Fruit fly (Drosophila melanogaster) whole organism, prepupa: ENCODE data around the gene CG15482.

Experiments used
- Blimp-1 ChIP-seq: fragments of 200-800 bp; sonication (Bioruptor generic); optimal IDR thresholded peaks from 3 replicates; lab custom pipeline; 2017; ENCODE audit warnings: missing biosample characterization, missing genetic modification characterization, mild to moderate bottlenecking, moderate library complexity, missing genetic modification reagents
- CG15336 ChIP-seq: fragments of 200-800 bp; sonication (Bioruptor generic); IDR thresholded peaks from 2 replicates; pipeline ENCODE4 v1.3.6; 2022; ENCODE audit warnings: missing biosample characterization, missing genetic modification characterization
- CG1621 ChIP-seq: fragments of 200-800 bp; sonication (Bioruptor generic); optimal IDR thresholded peaks from 3 replicates; lab custom pipeline; 2018; ENCODE audit warnings: missing biosample characterization, mild to moderate bottlenecking, missing genetic modification characterization
- CG16779 ChIP-seq: fragments of 200-800 bp; sonication (Bioruptor generic); optimal IDR thresholded peaks from 3 replicates; lab custom pipeline; 2017; ENCODE audit warnings: missing biosample characterization, mild to moderate bottlenecking, missing genetic modification characterization
- CG31627 ChIP-seq: fragments of 200-800 bp; sonication (Bioruptor generic); optimal IDR thresholded peaks from 3 replicates; lab custom pipeline; 2016; ENCODE audit warnings: missing biosample characterization, missing genetic modification characterization
- CG4318 ChIP-seq: fragments of 200-800 bp; sonication (Bioruptor generic); optimal IDR thresholded peaks from 3 replicates; lab custom pipeline; 2017; ENCODE audit warnings: missing biosample characterization, mild to moderate bottlenecking, missing genetic modification characterization
- CG6792 ChIP-seq: fragments of 200-800 bp; sonication (Bioruptor generic); optimal IDR thresholded peaks from 3 replicates; lab custom pipeline; 2016; ENCODE audit warnings: missing biosample characterization, missing genetic modification characterization
- CG6808 ChIP-seq: fragments of 200-800 bp; sonication (Bioruptor generic); optimal IDR thresholded peaks from 3 replicates; lab custom pipeline; 2017; ENCODE audit warnings: missing biosample characterization, missing genetic modification characterization, mild to moderate bottlenecking, moderate library complexity, missing genetic modification reagents
- CG6854 ChIP-seq: fragments of 200-800 bp; sonication (Bioruptor generic); optimal IDR thresholded peaks from 2 replicates; lab custom pipeline; 2017; ENCODE audit warnings: missing biosample characterization, mild to moderate bottlenecking, missing genetic modification characterization
- CG7368 ChIP-seq: fragments of 200-800 bp; sonication (Bioruptor generic); optimal IDR thresholded peaks from 3 replicates; lab custom pipeline; 2016; ENCODE audit warnings: missing biosample characterization, missing genetic modification characterization
- CG8632 ChIP-seq: fragments of 200-800 bp; sonication (Bioruptor generic); optimal IDR thresholded peaks from 3 replicates; lab custom pipeline; 2016; ENCODE audit warnings: missing biosample characterization, missing genetic modification characterization
- Eip75B ChIP-seq: fragments of 200-800 bp; sonication (Bioruptor generic); optimal IDR thresholded peaks from 3 replicates; lab custom pipeline; 2016; ENCODE audit warnings: missing biosample characterization, missing genetic modification characterization
- Eip78C ChIP-seq: fragments of 200-800 bp; sonication (Bioruptor generic); peaks from one replicate; lab custom pipeline; 2016; ENCODE audit warnings: missing biosample characterization, missing genetic modification characterization
- Ets96B ChIP-seq: fragments of 200-800 bp; optimal IDR thresholded peaks from 2 replicates; lab custom pipeline; 2019; ENCODE audit warnings: missing biosample characterization, mild to moderate bottlenecking, missing genetic modification characterization, moderate library complexity
- Gug ChIP-seq: fragments of 200-800 bp; sonication (Bioruptor generic); IDR thresholded peaks from 2 replicates; pipeline ENCODE4 v1.3.6; 2022; ENCODE audit warnings: missing biosample characterization, missing genetic modification characterization
- Hr38 ChIP-seq: sonication (Bioruptor generic); optimal IDR thresholded peaks from 2 replicates; lab custom pipeline; 2016; ENCODE audit warnings: missing biosample characterization, missing genetic modification characterization
- Hr39 ChIP-seq: fragments of 200-800 bp; sonication (Bioruptor generic); optimal IDR thresholded peaks from 2 replicates; lab custom pipeline; 2016; ENCODE audit warnings: missing biosample characterization, missing genetic modification characterization
- Hr4 ChIP-seq: fragments of 200-800 bp; sonication (Bioruptor generic); optimal IDR thresholded peaks from 3 replicates; lab custom pipeline; 2016; ENCODE audit warnings: missing biosample characterization, missing genetic modification characterization
- Lpt ChIP-seq: fragments of 200-800 bp; sonication (Bioruptor generic); optimal IDR thresholded peaks from 3 replicates; lab custom pipeline; 2016; ENCODE audit warnings: missing biosample characterization, missing genetic modification characterization
- Met ChIP-seq: fragments of 200-800 bp; sonication (Bioruptor generic); optimal IDR thresholded peaks from 3 replicates; lab custom pipeline; 2016; ENCODE audit warnings: missing biosample characterization, missing genetic modification characterization
- OdsH ChIP-seq: fragments of 200-800 bp; sonication (Bioruptor generic); optimal IDR thresholded peaks from 3 replicates; lab custom pipeline; 2016; ENCODE audit warnings: missing biosample characterization, missing genetic modification characterization
- Smox ChIP-seq: fragments of 200-800 bp; sonication (Bioruptor generic); optimal IDR thresholded peaks from 3 replicates; lab custom pipeline; 2016; ENCODE audit warnings: missing biosample characterization, missing genetic modification characterization
- Sox14 ChIP-seq: fragments of 200-800 bp; sonication (Bioruptor generic); optimal IDR thresholded peaks from 3 replicates; lab custom pipeline; 2016; ENCODE audit warnings: missing biosample characterization, missing genetic modification characterization
- achi ChIP-seq: fragments of 200-800 bp; sonication (Bioruptor generic); optimal IDR thresholded peaks from 3 replicates; lab custom pipeline; 2016; ENCODE audit warnings: missing biosample characterization, missing genetic modification characterization
- acj6 ChIP-seq: fragments of 200-800 bp; sonication (Bioruptor generic); optimal IDR thresholded peaks from 3 replicates; lab custom pipeline; 2016; ENCODE audit warnings: missing biosample characterization, missing genetic modification characterization
- cyc ChIP-seq: fragments of 200-800 bp; sonication (Bioruptor generic); optimal IDR thresholded peaks from 3 replicates; lab custom pipeline; 2016; ENCODE audit warnings: missing biosample characterization, missing genetic modification characterization
- dsx ChIP-seq: fragments of 200-800 bp; optimal IDR thresholded peaks from 3 replicates; lab custom pipeline; 2019; ENCODE audit warnings: missing biosample characterization, mild to moderate bottlenecking, missing genetic modification characterization, moderate library complexity; ENCODE audit not compliant: poor library complexity, severe bottlenecking
- eg ChIP-seq: fragments of 200-800 bp; sonication (Bioruptor generic); IDR thresholded peaks from 3 replicates; pipeline ENCODE4 v1.3.6; 2022; ENCODE audit warnings: missing biosample characterization, missing genetic modification characterization
- esn ChIP-seq: fragments of 200-800 bp; sonication (Bioruptor generic); optimal IDR thresholded peaks from 2 replicates; lab custom pipeline; 2016; ENCODE audit warnings: missing biosample characterization, mild to moderate bottlenecking, missing genetic modification characterization, moderate library complexity
- fd59A ChIP-seq: fragments of 200-800 bp; sonication (Bioruptor generic); optimal IDR thresholded peaks from 2 replicates; lab custom pipeline; 2017; ENCODE audit warnings: missing biosample characterization, mild to moderate bottlenecking, missing genetic modification characterization, missing genetic modification reagents
- fd85E ChIP-seq: fragments of 200-800 bp; sonication (Bioruptor generic); optimal IDR thresholded peaks from 3 replicates; lab custom pipeline; 2016; ENCODE audit warnings: missing biosample characterization, missing genetic modification characterization
- fkh ChIP-seq: fragments of 200-800 bp; sonication (Bioruptor generic); optimal IDR thresholded peaks from 3 replicates; lab custom pipeline; 2017; ENCODE audit warnings: missing biosample characterization, mild to moderate bottlenecking, missing genetic modification characterization, moderate library complexity
- lz ChIP-seq: fragments of 200-800 bp; sonication (Bioruptor generic); optimal IDR thresholded peaks from 3 replicates; lab custom pipeline; 2016; ENCODE audit warnings: missing biosample characterization, missing genetic modification characterization
- net ChIP-seq: fragments of 200-800 bp; sonication (Bioruptor generic); optimal IDR thresholded peaks from 3 replicates; lab custom pipeline; 2016; ENCODE audit warnings: missing biosample characterization, missing genetic modification characterization
- pdm3 ChIP-seq: fragments of 200-800 bp; sonication (Bioruptor generic); optimal IDR thresholded peaks from 3 replicates; lab custom pipeline; 2016; ENCODE audit warnings: missing biosample characterization, missing genetic modification characterization
- salr ChIP-seq, 2 experiments: fragments of 200-800 bp; sonication (Bioruptor generic); optimal IDR thresholded peaks; 3 replicates each; lab custom pipeline; 2016 to 2018; ENCODE audit warnings: missing biosample characterization in 2 of 2, missing genetic modification characterization in 2 of 2, mild to moderate bottlenecking in 1 of 2
- ss ChIP-seq, 2 experiments: fragments of 200-800 bp; sonication (Bioruptor generic); optimal IDR thresholded peaks; 2 replicates in 1 of 2; 3 replicates in 1 of 2; lab custom pipeline; 2017 to 2018; ENCODE audit warnings: mild to moderate bottlenecking in 2 of 2, missing biosample characterization in 2 of 2, missing genetic modification characterization in 2 of 2, moderate library complexity in 1 of 2
- vri ChIP-seq: fragments of 200-800 bp; sonication (Bioruptor generic); optimal IDR thresholded peaks from 3 replicates; lab custom pipeline; 2016; ENCODE audit warnings: missing biosample characterization, mild to moderate bottlenecking, missing genetic modification characterization

CG15482 gene

DNA sequence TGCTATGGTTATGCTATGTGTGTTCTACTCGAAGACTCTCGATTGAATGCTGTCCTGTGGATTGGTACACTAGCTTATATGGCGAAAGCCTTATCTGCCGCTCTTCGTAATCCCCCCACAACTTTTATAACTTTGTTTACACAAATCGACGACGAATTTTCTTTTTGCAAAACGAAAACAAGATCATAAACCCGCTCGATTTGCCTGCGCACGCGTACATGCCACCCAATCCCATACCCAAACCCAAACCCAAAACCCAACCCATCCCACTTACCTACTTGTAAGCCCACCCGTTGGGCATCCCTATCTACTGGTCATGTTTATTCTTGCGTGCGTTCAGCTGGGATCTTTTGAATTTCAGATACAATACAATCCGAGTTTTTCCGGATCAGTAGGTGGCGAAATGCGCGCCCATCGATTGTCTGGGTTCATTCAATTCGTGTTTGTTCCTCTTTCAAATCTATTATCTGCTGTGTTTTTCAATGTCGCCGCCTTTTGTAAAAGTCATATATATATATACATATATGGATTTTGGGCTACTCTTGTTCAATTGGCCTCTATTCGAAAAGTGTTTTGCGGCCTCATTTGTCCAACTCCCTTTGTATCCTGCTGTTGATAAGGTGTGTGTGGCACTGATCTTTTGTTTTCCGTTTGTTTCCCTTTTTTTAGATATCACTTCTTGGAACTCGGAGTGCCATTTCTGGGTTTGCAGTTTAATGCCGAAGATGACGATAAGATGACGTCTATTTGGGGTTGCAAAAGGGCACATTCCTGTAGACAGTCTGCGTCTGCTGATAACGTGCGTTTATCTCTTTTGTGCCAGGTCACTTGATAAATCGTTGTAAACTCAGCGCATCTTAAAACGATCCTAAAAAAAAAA is 23.2 kb upstream of the CG15482 start, which contains the start of gene Mabi:
TSS of gene Mabi (minus strand) at position 51 of the 880 bp plus-strand sequence.
- no peak for TF ChIP-seq fd59A (GFP tag; lab: Kevin White, UChicago)
- TF ChIP-seq salr (GFP tag; optimal IDR thresholded peaks at IDR 0.05; lab: Kevin White, UChicago) = no peak
- no peak for TF ChIP-seq CG16779 (tag; lab: Kevin White, UChicago)
- no peak for TF ChIP-seq ss (GFP tag; optimal IDR thresholded peaks at IDR 0.05; lab: Kevin White, UChicago)
- no peak for TF ChIP-seq fd85E (GFP tag; lab: Kevin White, UChicago)
- no peak for TF ChIP-seq Blimp-1 (GFP tag; lab: Kevin White, UChicago)
- no peak for TF ChIP-seq CG15336
- TF ChIP-seq Ets96B (tag; lab: Kevin White, UChicago) = no peak
- no peak for TF ChIP-seq CG6792 (GFP tag; lab: Kevin White, UChicago)
- no peak for TF ChIP-seq CG7368
- TF ChIP-seq lz = no peak
- TF ChIP-seq CG4318 (GFP tag; lab: Kevin White, UChicago) = no peak
- no peak for TF ChIP-seq CG8632 (GFP tag; lab: Kevin White, UChicago)
- TF ChIP-seq net (GFP tag; lab: Kevin White, UChicago) = no peak
- no peak for TF ChIP-seq Eip75B (GFP tag; lab: Kevin White, UChicago)
- no peak for TF ChIP-seq Sox14
- TF ChIP-seq CG31627 = no peak
- no peak for TF ChIP-seq vri (GFP tag; lab: Kevin White, UChicago)
- no peak for TF ChIP-seq Hr38 (GFP tag; lab: Kevin White, UChicago)

DNA sequence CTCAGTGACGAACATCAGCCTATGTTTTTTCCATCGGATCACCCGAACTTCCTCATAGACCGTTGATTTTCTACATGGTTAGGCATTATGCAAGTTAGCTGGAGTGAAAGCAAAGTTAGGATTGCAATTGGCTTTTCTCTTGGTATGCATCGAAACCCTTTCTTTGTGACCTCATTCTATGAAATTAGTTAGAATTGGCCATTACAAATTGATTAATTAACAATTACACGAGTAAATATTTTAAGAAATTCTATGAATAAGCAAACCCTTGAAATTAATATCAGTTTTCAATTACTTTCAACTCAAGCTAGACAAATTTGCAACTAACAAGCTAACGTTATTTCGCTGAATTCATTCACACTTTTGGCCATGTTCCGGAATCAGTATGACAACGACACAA is 20.1 kb upstream of the CG15482 start, which contains the start of gene Prosalpha6T:
TSS of gene Prosalpha6T (plus strand) at position 301 of the 400 bp plus-strand sequence.
- TF ChIP-seq CG6808 (GFP tag; lab: Kevin White, UChicago) = no peak
- TF ChIP-seq dsx (GFP tag; lab: Kevin White, UChicago) = no peak
- no peak for TF ChIP-seq Eip75B (GFP tag; lab: Kevin White, UChicago)
- TF ChIP-seq pdm3 (GFP tag; lab: Kevin White, UChicago) = no peak
- TF ChIP-seq Met (GFP tag; lab: Kevin White, UChicago) = no peak
- no peak for TF ChIP-seq CG31627
- no peak for TF ChIP-seq Eip78C

DNA sequence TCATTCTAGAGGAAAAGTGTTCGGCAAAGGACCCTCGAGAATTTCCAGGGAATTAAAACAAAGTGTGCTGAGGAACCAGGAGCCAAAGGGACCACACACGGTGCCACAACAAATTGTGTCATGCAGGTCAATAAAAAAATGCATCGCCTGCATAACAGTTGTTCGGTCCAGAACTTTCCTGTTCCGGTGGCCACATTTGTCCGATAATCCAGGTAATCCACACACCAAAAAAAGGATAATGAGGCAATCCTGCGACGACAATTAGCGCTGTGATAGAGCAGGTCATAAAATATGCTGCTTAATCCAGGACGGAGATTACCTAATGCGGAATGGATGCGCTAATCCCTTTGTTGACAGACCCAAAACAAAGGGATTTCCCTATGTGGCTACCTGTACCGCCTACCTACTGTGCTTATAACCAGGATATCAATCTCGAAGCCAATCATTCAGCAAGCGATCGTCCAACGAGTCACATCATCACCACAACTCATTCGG is 17.8 kb upstream of the CG15482 start, which contains the start of gene CG16815:
TSS of gene CG16815 (plus strand) at position 445 of the 495 bp plus-strand sequence.
- TF ChIP-seq cyc (no peak), Eip75B (GFP tag; lab: Kevin White, UChicago) (no peak), esn (no peak), Gug (GFP tag; lab: Robert Waterston, UW) (no peak), CG7368 (no peak), CG6854 (no peak), CG8632 (GFP tag; lab: Kevin White, UChicago) (no peak), fkh (GFP tag; lab: Kevin White, UChicago) (no peak), OdsH (GFP tag; lab: Kevin White, UChicago) (no peak), Blimp-1 (GFP tag; lab: Kevin White, UChicago) (no peak), Hr39 (GFP tag; lab: Kevin White, UChicago) (no peak), CG4318 (GFP tag; lab: Kevin White, UChicago) (no peak), achi (GFP tag; lab: Kevin White, UChicago) (no peak), CG1621 (tag; lab: Kevin White, UChicago) (no peak), CG15336 (no peak), Hr4 (GFP tag; lab: Kevin White, UChicago) (no peak), acj6 (no peak), eg (GFP tag; lab: Robert Waterston, UW) (no peak), Lpt (GFP tag; lab: Kevin White, UChicago) (no peak), Smox (GFP tag; lab: Kevin White, UChicago) (no peak)
